Fruit fly (Drosophila melanogaster) whole organism, embryonic: ENCODE results near the gene CG10333.
A peak's percentile ranks its signal among the peaks of the same experiment; 100 is the strongest.

Source experiments
- Abd-B ChIP-seq: fragments of 200-800 bp; sonication (Bioruptor generic); optimal IDR thresholded peaks from 2 replicates; lab custom pipeline; 2018; ENCODE audit warnings: missing biosample characterization, mild to moderate bottlenecking, missing genetic modification characterization, moderate library complexity
- B-H2 ChIP-seq: fragments of 200-800 bp; sonication (Bioruptor generic); optimal IDR thresholded peaks from 2 replicates; lab custom pipeline; 2018; ENCODE audit warnings: missing biosample characterization, mild to moderate bottlenecking, missing genetic modification characterization
- CG10462 ChIP-seq: fragments of 200-800 bp; sonication (Bioruptor generic); optimal IDR thresholded peaks from 2 replicates; lab custom pipeline; 2016; ENCODE audit warnings: missing biosample characterization, missing genetic modification characterization
- CG11247 ChIP-seq: fragments of 200-800 bp; sonication (Bioruptor generic); IDR thresholded peaks from 2 replicates; pipeline ENCODE4 v1.3.6; 2022; ENCODE audit warnings: missing biosample characterization, missing genetic modification characterization
- CG11723 ChIP-seq: fragments of 200-800 bp; sonication (Bioruptor generic); optimal IDR thresholded peaks from 2 replicates; lab custom pipeline; 2017; ENCODE audit warnings: missing biosample characterization, mild to moderate bottlenecking, missing genetic modification characterization
- CG13296 ChIP-seq: fragments of 200-800 bp; sonication (Bioruptor generic); optimal IDR thresholded peaks from 3 replicates; lab custom pipeline; 2018; ENCODE audit warnings: missing biosample characterization, mild to moderate bottlenecking, missing genetic modification characterization
- CG14860 ChIP-seq: fragments of 200-800 bp; sonication (Bioruptor generic); IDR thresholded peaks from 3 replicates; pipeline ENCODE4 v1.3.6; 2022; ENCODE audit warnings: missing biosample characterization, missing genetic modification characterization; ENCODE audit not compliant: partially characterized antibody
- CG15011 ChIP-seq: fragments of 200-800 bp; sonication (Bioruptor generic); optimal IDR thresholded peaks from 3 replicates; lab custom pipeline; 2018; ENCODE audit warnings: missing biosample characterization, mild to moderate bottlenecking, missing genetic modification characterization
- CG16815 ChIP-seq: fragments of 200-800 bp; sonication (Bioruptor generic); optimal IDR thresholded peaks from 3 replicates; lab custom pipeline; 2017; ENCODE audit warnings: missing biosample characterization, mild to moderate bottlenecking, missing genetic modification characterization
- CG17186 ChIP-seq: fragments of 200-800 bp; sonication (Bioruptor generic); optimal IDR thresholded peaks from 3 replicates; lab custom pipeline; 2017; ENCODE audit warnings: missing biosample characterization, missing genetic modification reagents, missing genetic modification characterization
- CG17612 ChIP-seq: fragments of 200-800 bp; sonication (Bioruptor generic); IDR thresholded peaks from 2 replicates; pipeline ENCODE4 v1.3.6; 2022; ENCODE audit warnings: missing biosample characterization, missing genetic modification characterization
- CG2129 ChIP-seq: fragments of 200-800 bp; sonication (Bioruptor generic); IDR thresholded peaks from 2 replicates; pipeline ENCODE4 v1.3.6; 2022; ENCODE audit warnings: missing biosample characterization, missing genetic modification characterization; ENCODE audit not compliant: partially characterized antibody
- CG2678 ChIP-seq: fragments of 200-800 bp; sonication (Bioruptor generic); optimal IDR thresholded peaks from 3 replicates; lab custom pipeline; 2019; ENCODE audit warnings: missing biosample characterization, mild to moderate bottlenecking, missing genetic modification characterization, moderate library complexity
- CG31441 ChIP-seq: fragments of 200-800 bp; sonication (Bioruptor generic); IDR thresholded peaks from 2 replicates; pipeline ENCODE4 v1.3.6; 2022; ENCODE audit warnings: missing biosample characterization, missing genetic modification characterization
- CG42726 ChIP-seq: fragments of 200-800 bp; sonication (Bioruptor generic); IDR thresholded peaks from 2 replicates; pipeline ENCODE4 v1.3.6; 2022; ENCODE audit warnings: missing biosample characterization, missing genetic modification characterization; ENCODE audit not compliant: partially characterized antibody
- CG4282 ChIP-seq: fragments of 200-800 bp; sonication (Bioruptor generic); optimal IDR thresholded peaks from 2 replicates; lab custom pipeline; 2016; ENCODE audit warnings: missing biosample characterization, missing genetic modification characterization
- CG4854 ChIP-seq: fragments of 200-800 bp; sonication (Bioruptor generic); optimal IDR thresholded peaks from 2 replicates; lab custom pipeline; 2016; ENCODE audit warnings: missing biosample characterization, missing genetic modification characterization, inconsistent platforms
- CG5245 ChIP-seq: fragments of 200-800 bp; sonication (Bioruptor generic); optimal IDR thresholded peaks from 3 replicates; lab custom pipeline; 2016; ENCODE audit warnings: missing biosample characterization, missing genetic modification characterization
- CG7271 ChIP-seq: fragments of 200-800 bp; sonication (Bioruptor generic); optimal IDR thresholded peaks from 2 replicates; lab custom pipeline; 2018; ENCODE audit warnings: missing biosample characterization, mild to moderate bottlenecking, missing genetic modification characterization, moderate library complexity
- CG7963 ChIP-seq: fragments of 200-800 bp; sonication (Bioruptor generic); IDR thresholded peaks from 3 replicates; pipeline ENCODE4 v1.3.6; 2022; ENCODE audit warnings: missing biosample characterization, missing genetic modification characterization; ENCODE audit not compliant: partially characterized antibody
- CG8944 ChIP-seq: fragments of 200-800 bp; sonication (Bioruptor generic); optimal IDR thresholded peaks from 3 replicates; lab custom pipeline; 2016; ENCODE audit warnings: missing biosample characterization, missing genetic modification characterization
- CkIIα-i1 ChIP-seq: fragments of 200-800 bp; sonication (Bioruptor generic); IDR thresholded peaks from 2 replicates; pipeline ENCODE4 v1.3.6; 2022; ENCODE audit warnings: missing biosample characterization, missing genetic modification characterization
- CoRest ChIP-seq: fragments of 200-800 bp; sonication (Bioruptor generic); optimal IDR thresholded peaks from 3 replicates; lab custom pipeline; 2018; ENCODE audit warnings: missing biosample characterization, mild to moderate bottlenecking, missing genetic modification characterization, moderate library complexity
- D19B ChIP-seq: fragments of 200-800 bp; sonication (Bioruptor generic); optimal IDR thresholded peaks from 2 replicates; lab custom pipeline; 2017; ENCODE audit warnings: missing biosample characterization, mild to moderate bottlenecking, missing genetic modification characterization
- Dp ChIP-seq: fragments of 200-800 bp; sonication (Bioruptor generic); optimal IDR thresholded peaks from 2 replicates; lab custom pipeline; 2018; ENCODE audit warnings: missing biosample characterization, mild to moderate bottlenecking, missing genetic modification characterization, moderate library complexity
- Fer3 ChIP-seq: fragments of 200-800 bp; sonication (Bioruptor generic); optimal IDR thresholded peaks from 2 replicates; lab custom pipeline; 2018; ENCODE audit warnings: missing biosample characterization, mild to moderate bottlenecking, missing genetic modification characterization, moderate library complexity
- Gug ChIP-seq: fragments of 200-800 bp; sonication (Bioruptor generic); IDR thresholded peaks from 4 replicates; pipeline ENCODE4 v1.3.6; 2022; ENCODE audit warnings: missing biosample characterization, missing genetic modification characterization
- HLH3B ChIP-seq: fragments of 200-800 bp; sonication (Bioruptor generic); IDR thresholded peaks from 2 replicates; pipeline ENCODE4 v1.3.6; 2022; ENCODE audit warnings: missing biosample characterization, missing genetic modification characterization
- MESR4 ChIP-seq: fragments of 200-800 bp; sonication (Bioruptor generic); optimal IDR thresholded peaks from 2 replicates; lab custom pipeline; 2018; ENCODE audit warnings: missing biosample characterization, mild to moderate bottlenecking, missing genetic modification characterization, moderate library complexity
- NC2α ChIP-seq: fragments of 200-800 bp; sonication (Bioruptor generic); optimal IDR thresholded peaks from 2 replicates; lab custom pipeline; 2016; ENCODE audit warnings: missing biosample characterization, missing genetic modification characterization
- Nf-YB ChIP-seq: fragments of 200-800 bp; sonication (Bioruptor generic); optimal IDR thresholded peaks from 3 replicates; lab custom pipeline; 2019; ENCODE audit warnings: missing biosample characterization, mild to moderate bottlenecking, missing genetic modification characterization, moderate library complexity
- Optix ChIP-seq: fragments of 200-800 bp; sonication (Bioruptor generic); IDR thresholded peaks from 3 replicates; pipeline ENCODE4 v1.3.6; 2022; ENCODE audit warnings: missing biosample characterization, missing genetic modification characterization
- Ravus ChIP-seq: fragments of 200-800 bp; sonication (Bioruptor generic); IDR thresholded peaks from 2 replicates; pipeline ENCODE4 v1.3.6; 2022; ENCODE audit warnings: missing biosample characterization, missing genetic modification characterization
- Rfx ChIP-seq: fragments of 200-800 bp; sonication (Bioruptor generic); IDR thresholded peaks from 2 replicates; pipeline ENCODE4 v1.3.6; 2022; ENCODE audit warnings: missing biosample characterization, missing genetic modification characterization
- TFAM ChIP-seq: fragments of 200-800 bp; sonication (Bioruptor generic); optimal IDR thresholded peaks from 2 replicates; lab custom pipeline; 2017; ENCODE audit warnings: missing biosample characterization, missing genetic modification characterization, inconsistent platforms
- Xrp1 ChIP-seq: fragments of 200-800 bp; sonication (Bioruptor generic); IDR thresholded peaks from 2 replicates; pipeline ENCODE4 v1.3.6; 2022; ENCODE audit warnings: missing biosample characterization, missing genetic modification characterization
- ac ChIP-seq: fragments of 200-800 bp; sonication (Bioruptor generic); optimal IDR thresholded peaks from 3 replicates; lab custom pipeline; 2017; ENCODE audit warnings: missing biosample characterization, mild to moderate bottlenecking, missing genetic modification characterization
- da ChIP-seq: fragments of 200-800 bp; sonication (Bioruptor generic); optimal IDR thresholded peaks from 2 replicates; lab custom pipeline; 2016; ENCODE audit warnings: missing biosample characterization, missing genetic modification characterization
- dpn ChIP-seq, 2 experiments: fragments of 200-800 bp; sonication (Bioruptor generic); optimal IDR thresholded peaks; 3 replicates each; lab custom pipeline; 2016; ENCODE audit warnings: missing biosample characterization in 2 of 2, missing genetic modification characterization in 2 of 2
- h ChIP-seq: fragments of >200 bp; optimal IDR thresholded peaks from 2 replicates; lab custom pipeline; 2017
- klu ChIP-seq: fragments of 200-800 bp; sonication (Bioruptor generic); IDR thresholded peaks from 2 replicates; pipeline ENCODE4 v1.3.6; 2022; ENCODE audit warnings: missing biosample characterization, missing genetic modification characterization
- lmd ChIP-seq: fragments of 200-800 bp; sonication (Bioruptor generic); IDR thresholded peaks from 2 replicates; pipeline ENCODE4 v1.3.6; 2022; ENCODE audit warnings: missing biosample characterization, missing genetic modification characterization
- oc ChIP-seq: fragments of 200-800 bp; sonication (Bioruptor generic); optimal IDR thresholded peaks from 2 replicates; lab custom pipeline; 2018; ENCODE audit warnings: missing biosample characterization, mild to moderate bottlenecking, missing genetic modification characterization, moderate library complexity
- otp ChIP-seq: fragments of 200-800 bp; sonication (Bioruptor generic); IDR thresholded peaks from 3 replicates; pipeline ENCODE4, ENCODE4 v1.3.6; 2022; ENCODE audit warnings: missing biosample characterization, missing genetic modification characterization
- ro ChIP-seq: fragments of 200-800 bp; sonication (Bioruptor generic); IDR thresholded peaks from 2 replicates; pipeline ENCODE4 v1.3.6; 2022; ENCODE audit warnings: missing biosample characterization, missing genetic modification characterization
- sens ChIP-seq: fragments of 200-800 bp; sonication (Bioruptor generic); peaks from one replicate; lab custom pipeline; 2016; ENCODE audit warnings: missing biosample characterization, missing genetic modification characterization
- slp2 ChIP-seq: fragments of 200-800 bp; sonication (Bioruptor generic); optimal IDR thresholded peaks from 2 replicates; lab custom pipeline; 2016; ENCODE audit warnings: missing biosample characterization, missing genetic modification characterization
- sr ChIP-seq: fragments of 200-800 bp; sonication (Bioruptor generic); IDR thresholded peaks from 3 replicates; pipeline ENCODE4 v1.3.6; 2022; ENCODE audit warnings: missing biosample characterization, missing genetic modification characterization
- toy ChIP-seq: fragments of 200-800 bp; sonication (Bioruptor generic); IDR thresholded peaks from 2 replicates; pipeline ENCODE4 v1.3.6; 2022; ENCODE audit warnings: missing biosample characterization, missing genetic modification characterization
- unc-4 ChIP-seq: fragments of 200-800 bp; sonication (Bioruptor generic); IDR thresholded peaks from 2 replicates; pipeline ENCODE4 v1.3.6; 2022; ENCODE audit warnings: missing biosample characterization, missing genetic modification characterization; ENCODE audit not compliant: partially characterized antibody
- zf30C ChIP-seq: fragments of 200-800 bp; sonication (Bioruptor generic); optimal IDR thresholded peaks from 3 replicates; lab custom pipeline; 2018; ENCODE audit warnings: missing biosample characterization, mild to moderate bottlenecking, missing genetic modification characterization
- zfh2 ChIP-seq: fragments of 200-800 bp; sonication (Bioruptor generic); optimal IDR thresholded peaks from 2 replicates; lab custom pipeline; 2016; ENCODE audit warnings: missing biosample characterization, missing genetic modification characterization

CG10333 gene

DNA sequence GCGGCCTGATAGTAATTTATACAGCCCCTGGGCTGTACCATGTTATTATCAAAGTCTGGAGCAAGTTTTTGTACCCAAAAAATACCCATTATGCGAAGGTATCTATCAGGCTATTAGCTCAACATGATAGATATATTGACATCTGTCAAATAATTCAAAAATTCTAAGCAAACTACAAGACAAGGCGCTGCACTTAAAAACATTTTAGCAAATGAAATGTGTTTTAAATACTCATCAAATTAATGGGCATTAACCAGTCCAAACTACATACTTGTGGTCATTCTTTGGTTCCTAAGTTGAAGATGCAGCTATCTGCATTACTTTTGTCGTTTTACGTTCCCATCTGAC lies 46.7 kb downstream of the CG10333 start (continued):
- TF ChIP-seq Nf-YB (GFP tag; lab: Kevin White, UChicago), result peak; percentile 3
- peak; percentile 91 for TF ChIP-seq D19B
- TF ChIP-seq B-H2 (GFP tag; lab: Kevin White, UChicago), result no peak
- no peak for TF ChIP-seq da
- TF ChIP-seq CG7963 (GFP tag; lab: Robert Waterston, UW), result no peak
- TF ChIP-seq CG42726 (GFP tag; lab: Robert Waterston, UW), result no peak
- TF ChIP-seq CG4282 (GFP tag; lab: Kevin White, UChicago), result no peak
- peak; percentile 73 for TF ChIP-seq HLH3B (GFP tag; lab: Robert Waterston, UW)
- peak; percentile 58 for TF ChIP-seq Fer3
- TF ChIP-seq TFAM, result peak; percentile 42
- no peak for TF ChIP-seq CkIIα-i1 (GFP tag; lab: Robert Waterston, UW)
- TF ChIP-seq CG5245 (GFP tag; lab: Kevin White, UChicago), result peak; percentile 86
- TF ChIP-seq unc-4, result no peak
- peak; percentile 50; the same call in 2 of the 3 replicates for TF ChIP-seq Optix (GFP tag; lab: Robert Waterston, UW)
- TF ChIP-seq sens, result peak; percentile 98
- peak; percentile 56 for TF ChIP-seq ro (GFP tag; lab: Robert Waterston, UW)
- peak; percentile 13 for TF ChIP-seq zfh2 (GFP tag; lab: Kevin White, UChicago)
- TF ChIP-seq ac (GFP tag; lab: Kevin White, UChicago), result no peak
- peak; percentile 84 for TF ChIP-seq CG2678 (tag; lab: Kevin White, UChicago)
- TF ChIP-seq CG10462, result peak; percentile 33
- peak; percentile 75; the same call in 2 of the 3 replicates for TF ChIP-seq otp
- peak; percentile 75 for TF ChIP-seq lmd (GFP tag; lab: Robert Waterston, UW)
- TF ChIP-seq CG4854 (GFP tag; lab: Kevin White, UChicago), result peak; percentile 67
- TF ChIP-seq CG31441 (GFP tag; lab: Robert Waterston, UW), result peak; percentile 85
- TF ChIP-seq Rfx, result peak; percentile 59; the same call in 1 of the 2 replicates
- no peak for TF ChIP-seq Ravus (GFP tag; lab: Robert Waterston, UW)
- no peak for TF ChIP-seq CG2129 (GFP tag; lab: Robert Waterston, UW)
- TF ChIP-seq h, result no peak
- TF ChIP-seq CG14860 (GFP tag; lab: Robert Waterston, UW), result no peak
- peak; percentile 70 for TF ChIP-seq oc (tag; lab: Kevin White, UChicago)
- TF ChIP-seq CG17612 (GFP tag; lab: Robert Waterston, UW), result peak; percentile 63
- no peak for TF ChIP-seq Dp (GFP tag; lab: Kevin White, UChicago)
- peak; percentile 48; the same call in 1 of the 2 replicates for TF ChIP-seq CG11247
- TF ChIP-seq CoRest (tag; lab: Kevin White, UChicago), result peak; percentile 74
- TF ChIP-seq CG17186, result peak; percentile 20
- TF ChIP-seq zf30C (GFP tag; lab: Kevin White, UChicago), result no peak
- TF ChIP-seq NC2α (GFP tag; lab: Kevin White, UChicago), result peak; percentile 29
- TF ChIP-seq Xrp1 (GFP tag; lab: Robert Waterston, UW), result peak; percentile 92
- peak; percentile 44 for TF ChIP-seq CG15011 (GFP tag; lab: Kevin White, UChicago)
- no peak for TF ChIP-seq sr (GFP tag; lab: Robert Waterston, UW)
- TF ChIP-seq Abd-B (GFP tag; lab: Kevin White, UChicago), result peak; percentile 70
- TF ChIP-seq Gug (GFP tag; lab: Robert Waterston, UW), result peak; percentile 49; the same call in 2 of the 4 replicates
- no peak for TF ChIP-seq toy (GFP tag; lab: Robert Waterston, UW)
- peak; percentile 30 for TF ChIP-seq CG11723 (GFP tag; lab: Kevin White, UChicago)
- TF ChIP-seq slp2 (GFP tag; lab: Kevin White, UChicago), result no peak
- peak; percentile 27 for TF ChIP-seq CG8944
- TF ChIP-seq CG7271, result peak; percentile 51
- no peak for TF ChIP-seq CG16815
- TF ChIP-seq dpn (GFP tag; optimal IDR thresholded peaks at IDR 0.05; lab: Kevin White, UChicago), result peak; percentile 26 to 66
- TF ChIP-seq CG13296, result no peak
- no peak for TF ChIP-seq MESR4 (GFP tag; lab: Kevin White, UChicago)
- TF ChIP-seq klu (GFP tag; lab: Robert Waterston, UW), result no peak
